Worm (Caenorhabditis elegans) whole organism, late embryonic: ENCODE measurements around the gene C27H5.6.

Experiments used
- C08G9.2 ChIP-seq: sonication (generic microtip); optimal IDR thresholded peaks from 2 replicates; lab custom pipeline; 2016; ENCODE audit warnings: mild to moderate bottlenecking, missing genetic modification characterization, moderate library complexity, missing compliant biosample characterization
- C38D4.7 ChIP-seq: fragments of 200-800 bp; sonication (Bioruptor generic); optimal IDR thresholded peaks from 2 replicates; lab custom pipeline; 2018; ENCODE audit warnings: mild to moderate bottlenecking, missing genetic modification characterization, moderate library complexity, missing compliant biosample characterization
- K02D7.2 ChIP-seq: sonication (generic microtip); optimal IDR thresholded peaks from 2 replicates; lab custom pipeline; 2017; ENCODE audit warnings: mild to moderate bottlenecking, missing genetic modification characterization, missing compliant biosample characterization
- K09A11.1 ChIP-seq: sonication (generic microtip); optimal IDR thresholded peaks from 2 replicates; lab custom pipeline; 2017; ENCODE audit warnings: antibody characterized with exemption, mild to moderate bottlenecking, missing genetic modification characterization, missing compliant biosample characterization; ENCODE audit not compliant: insufficient read depth
- Y22D7AL.16 ChIP-seq: sonication (generic microtip); optimal IDR thresholded peaks from 2 replicates; lab custom pipeline; 2016; ENCODE audit warnings: missing genetic modification characterization, missing compliant biosample characterization
- ceh-14 ChIP-seq: sonication (generic microtip); optimal IDR thresholded peaks from 2 replicates; lab custom pipeline; 2016; ENCODE audit warnings: missing genotype, missing genetic modification characterization, missing compliant biosample characterization
- ceh-19 ChIP-seq: fragments of 200-800 bp; sonication (Bioruptor generic); optimal IDR thresholded peaks from 2 replicates; lab custom pipeline; 2018; ENCODE audit warnings: mild to moderate bottlenecking, missing genetic modification characterization, missing compliant biosample characterization
- ceh-30 ChIP-seq: fragments of 150-350 bp; optimal IDR thresholded peaks from 2 replicates; lab custom pipeline; 2014; ENCODE audit warnings: missing biosample characterization, missing genetic modification characterization
- ceh-31 ChIP-seq: sonication (generic microtip); optimal IDR thresholded peaks from 2 replicates; lab custom pipeline; 2016; ENCODE audit warnings: missing genetic modification characterization, missing compliant biosample characterization
- ceh-34 ChIP-seq: sonication (generic microtip); optimal IDR thresholded peaks from 2 replicates; lab custom pipeline; 2016; ENCODE audit warnings: mild to moderate bottlenecking, missing genetic modification characterization, missing compliant biosample characterization
- ceh-6 ChIP-seq: fragments of 200-800 bp; sonication (Bioruptor generic); optimal IDR thresholded peaks from 2 replicates; lab custom pipeline; 2018; ENCODE audit warnings: mild to moderate bottlenecking, missing genetic modification characterization, missing compliant biosample characterization
- ceh-9 ChIP-seq: sonication (generic microtip); optimal IDR thresholded peaks from 2 replicates; lab custom pipeline; 2016; ENCODE audit warnings: mild to moderate bottlenecking, missing genetic modification characterization, inconsistent platforms, missing compliant biosample characterization
- dve-1 ChIP-seq: sonication (generic microtip); optimal IDR thresholded peaks from 2 replicates; lab custom pipeline; 2017; ENCODE audit warnings: antibody characterized with exemption, mild to moderate bottlenecking, missing genetic modification characterization, missing compliant biosample characterization
- elt-4 ChIP-seq: sonication (generic microtip); optimal IDR thresholded peaks from 2 replicates; lab custom pipeline; 2016; ENCODE audit warnings: missing genetic modification characterization, missing compliant biosample characterization
- eyg-1 ChIP-seq: sonication (generic microtip); optimal IDR thresholded peaks from 2 replicates; lab custom pipeline; 2016; ENCODE audit warnings: missing genotype, missing genetic modification characterization, missing compliant biosample characterization
- fax-1 ChIP-seq: sonication (generic microtip); optimal IDR thresholded peaks from 2 replicates; lab custom pipeline; 2016; ENCODE audit warnings: missing genotype, missing genetic modification characterization, missing compliant biosample characterization
- hlh-13 ChIP-seq: fragments of 200-800 bp; sonication (Bioruptor generic); optimal IDR thresholded peaks from 2 replicates; lab custom pipeline; 2018; ENCODE audit warnings: mild to moderate bottlenecking, missing genetic modification characterization, missing compliant biosample characterization
- hlh-30 ChIP-seq: sonication (generic microtip); optimal IDR thresholded peaks from 2 replicates; lab custom pipeline; 2017; ENCODE audit warnings: antibody characterized with exemption, missing genetic modification characterization, missing compliant biosample characterization; ENCODE audit not compliant: insufficient read depth
- hlh-8 ChIP-seq: sonication (generic microtip); optimal IDR thresholded peaks from 2 replicates; lab custom pipeline; 2016; ENCODE audit warnings: missing genotype, missing genetic modification characterization, missing compliant biosample characterization
- nfya-1 ChIP-seq: sonication (generic microtip); optimal IDR thresholded peaks from 2 replicates; lab custom pipeline; 2017; ENCODE audit warnings: missing genetic modification characterization, mild to moderate bottlenecking, missing compliant biosample characterization, antibody characterized with exemption, moderate library complexity
- nhr-11 ChIP-seq: fragments of 150-350 bp; optimal IDR thresholded peaks from 2 replicates; lab custom pipeline; 2014; ENCODE audit warnings: missing biosample characterization, missing genetic modification characterization
- pax-1 ChIP-seq: fragments of 150-350 bp; optimal IDR thresholded peaks from 2 replicates; lab custom pipeline; 2014; ENCODE audit warnings: missing biosample characterization, missing genetic modification characterization
- pha-2 ChIP-seq: sonication (generic microtip); optimal IDR thresholded peaks from 2 replicates; lab custom pipeline; 2017; ENCODE audit warnings: mild to moderate bottlenecking, missing genetic modification characterization, missing compliant biosample characterization
- pha-4 ChIP-seq: fragments of 150-350 bp; optimal IDR thresholded peaks from 2 replicates; lab custom pipeline; 2018; ENCODE audit warnings: missing biosample characterization, missing genetic modification reagents, missing genetic modification characterization
- pqm-1 ChIP-seq: sonication (generic microtip); optimal IDR thresholded peaks from 2 replicates; lab custom pipeline; 2016; ENCODE audit warnings: missing genetic modification characterization, missing compliant biosample characterization
- pros-1 ChIP-seq: fragments of 150-350 bp; optimal IDR thresholded peaks from 2 replicates; lab custom pipeline; 2014; ENCODE audit warnings: missing biosample characterization, missing genetic modification reagents, missing genetic modification characterization
- ref-2 ChIP-seq: sonication (generic microtip); optimal IDR thresholded peaks from 2 replicates; lab custom pipeline; 2016; ENCODE audit warnings: missing genetic modification characterization, missing compliant biosample characterization
- rnt-1 ChIP-seq: sonication (generic microtip); optimal IDR thresholded peaks from 2 replicates; lab custom pipeline; 2016; ENCODE audit warnings: missing genetic modification characterization, missing compliant biosample characterization
- sdc-2 ChIP-seq: sonication (generic microtip); optimal IDR thresholded peaks from 2 replicates; lab custom pipeline; 2016; ENCODE audit warnings: missing genotype, missing genetic modification characterization, missing compliant biosample characterization
- sox-2 ChIP-seq: fragments of 200-800 bp; sonication (Bioruptor generic); IDR thresholded peaks from 2 replicates; pipeline ENCODE4 v1.3.6; 2022; ENCODE audit warnings: missing genetic modification reagents, missing genetic modification characterization, missing compliant biosample characterization
- tbx-2 ChIP-seq: sonication (generic microtip); optimal IDR thresholded peaks from 2 replicates; lab custom pipeline; 2016; ENCODE audit warnings: missing genetic modification characterization, missing compliant biosample characterization
- unc-86 ChIP-seq: sonication (generic microtip); optimal IDR thresholded peaks from 2 replicates; lab custom pipeline; 2016; ENCODE audit warnings: missing genetic modification characterization, missing compliant biosample characterization
- zip-5 ChIP-seq: sonication (generic microtip); optimal IDR thresholded peaks from 2 replicates; lab custom pipeline; 2016; ENCODE audit warnings: missing genetic modification characterization, missing compliant biosample characterization
- ztf-16 ChIP-seq: sonication (generic microtip); optimal IDR thresholded peaks from 2 replicates; lab custom pipeline; 2017; ENCODE audit warnings: missing genetic modification characterization, missing compliant biosample characterization

The C27H5.6 gene

ce11 chrII:7230684-7231083 lies 43.7 kb upstream of the C27H5.6 start:
- TF ChIP-seq pax-1 (tag; lab: Kevin White, UChicago) = no peak
- no peak for TF ChIP-seq zip-5 (tag; lab: Kevin White, UChicago)
- TF ChIP-seq pha-4 (tag; lab: Kevin White, UChicago) = no peak
- no peak for TF ChIP-seq unc-86 (tag; lab: Kevin White, UChicago)
- TF ChIP-seq dve-1 (tag; lab: Kevin White, UChicago) = no peak
- no peak for TF ChIP-seq sox-2
- no peak for TF ChIP-seq rnt-1 (tag; lab: Kevin White, UChicago)
- TF ChIP-seq Y22D7AL.16 (tag; lab: Kevin White, UChicago) = no peak
- TF ChIP-seq ceh-30 = no peak
- no peak for TF ChIP-seq K09A11.1 (tag; lab: Kevin White, UChicago)
- TF ChIP-seq nhr-11 (tag; lab: Kevin White, UChicago) = no peak
- no peak for TF ChIP-seq ceh-6
- TF ChIP-seq eyg-1 (tag; lab: Kevin White, UChicago) = no peak
- no peak for TF ChIP-seq tbx-2 (tag; lab: Kevin White, UChicago)

- no peak for TF ChIP-seq ceh-34 (tag; lab: Kevin White, UChicago)
- TF ChIP-seq fax-1 (tag; lab: Kevin White, UChicago) = no peak
- no peak for TF ChIP-seq K02D7.2 (tag; lab: Kevin White, UChicago)
- TF ChIP-seq nfya-1 = no peak
- TF ChIP-seq nhr-11 (tag; lab: Kevin White, UChicago) = no peak
- no peak for TF ChIP-seq hlh-13 (GFP tag; lab: Kevin White, UChicago)
- no peak for TF ChIP-seq ceh-31 (tag; lab: Kevin White, UChicago)
- TF ChIP-seq pha-2 (tag; lab: Kevin White, UChicago) = no peak
- no peak for TF ChIP-seq sdc-2 (tag; lab: Kevin White, UChicago)
- TF ChIP-seq ztf-16 = no peak
- TF ChIP-seq hlh-8 = no peak
- TF ChIP-seq C08G9.2 = no peak
- no peak for TF ChIP-seq pros-1 (tag; lab: Kevin White, UChicago)
- TF ChIP-seq elt-4 (tag; lab: Kevin White, UChicago) = no peak
- no peak for TF ChIP-seq ceh-9
- TF ChIP-seq pqm-1 = no peak
- TF ChIP-seq hlh-30 (tag; lab: Kevin White, UChicago) = no peak
Observed at ce11 chrII:7228646-7229200, 41.7 kb upstream of the C27H5.6 start, which contains the start of gene F32A5.4. F32A5.4 (plus strand) TSS chrII:7229150.

ce11 chrII:7225864-7226522 lies 39.0 kb upstream of the C27H5.6 start, which contains the start of gene clh-3:
clh-3 (minus strand) TSS chrII:7225914.
- no peak for TF ChIP-seq dve-1 (tag; lab: Kevin White, UChicago)
- no peak for TF ChIP-seq C38D4.7 (GFP tag; lab: Kevin White, UChicago)
- TF ChIP-seq hlh-13 (GFP tag; lab: Kevin White, UChicago) = no peak
- TF ChIP-seq ref-2 (tag; lab: Kevin White, UChicago) = no peak
- TF ChIP-seq pqm-1 = no peak

- TF ChIP-seq hlh-8 = no peak
- no peak for TF ChIP-seq K09A11.1 (tag; lab: Kevin White, UChicago)
- no peak for TF ChIP-seq ceh-19
- TF ChIP-seq Y22D7AL.16 (tag; lab: Kevin White, UChicago) = no peak
- no peak for TF ChIP-seq ceh-14 (tag; lab: Kevin White, UChicago)
Observed at ce11 chrII:7224074-7224473, 37.1 kb upstream of the C27H5.6 start.
